Fruit fly (Drosophila melanogaster): ENCODE data around the gene CG11095.

- TF ChIP-seq Myc (optimal IDR thresholded peaks at IDR 0.05) (no peak), h (optimal IDR thresholded peaks at IDR 0.05) (no peak), psq (optimal IDR thresholded peaks at IDR 0.05) (no peak), ttk (optimal IDR thresholded peaks at IDR 0.05) (no peak)
Observed at dm6 chrX:13804398-13804797, 7.1 kb upstream of the CG11095 start.

All from Kc167 (cell line).